Fruit fly (Drosophila melanogaster) whole organism, adult: Measurements from ENCODE around the gene sif.
A peak's percentile ranks its signal among the peaks of the same experiment; 100 is the strongest.

Experiments used
- CG11617 ChIP-seq: fragments of 200-800 bp; sonication (Bioruptor generic); optimal IDR thresholded peaks from 2 replicates; lab custom pipeline; 2017; ENCODE audit warnings: mild to moderate bottlenecking, missing biosample characterization, missing genetic modification reagents, missing genetic modification characterization
- CG12768 ChIP-seq: fragments of 200-800 bp; sonication (Bioruptor generic); optimal IDR thresholded peaks from 2 replicates; lab custom pipeline; 2017; ENCODE audit warnings: missing biosample characterization, missing genetic modification characterization, mild to moderate bottlenecking, moderate library complexity, missing genetic modification reagents
- CG14711 ChIP-seq: fragments of 200-800 bp; sonication (Bioruptor generic); optimal IDR thresholded peaks from 2 replicates; lab custom pipeline; 2018; ENCODE audit warnings: missing biosample characterization, mild to moderate bottlenecking, missing genetic modification characterization, moderate library complexity
- CG1620 ChIP-seq: fragments of 200-800 bp; sonication (Bioruptor generic); optimal IDR thresholded peaks from 2 replicates; lab custom pipeline; 2016; ENCODE audit warnings: missing biosample characterization, missing genetic modification characterization
- CG33017 ChIP-seq: fragments of 200-800 bp; sonication (Bioruptor generic); optimal IDR thresholded peaks from 2 replicates; lab custom pipeline; 2018; ENCODE audit warnings: missing biosample characterization, mild to moderate bottlenecking, missing genetic modification characterization, moderate library complexity
- CG5204 ChIP-seq: fragments of 200-800 bp; sonication (Bioruptor generic); optimal IDR thresholded peaks from 2 replicates; lab custom pipeline; 2016; ENCODE audit warnings: missing biosample characterization, missing genetic modification characterization
- CG7045 ChIP-seq: fragments of 200-800 bp; sonication (Bioruptor generic); optimal IDR thresholded peaks from 2 replicates; lab custom pipeline; 2017; ENCODE audit warnings: missing biosample characterization, mild to moderate bottlenecking, missing genetic modification characterization
- CG7101 ChIP-seq: fragments of 200-800 bp; sonication (Bioruptor generic); optimal IDR thresholded peaks from 2 replicates; lab custom pipeline; 2018; ENCODE audit warnings: missing biosample characterization, mild to moderate bottlenecking, missing genetic modification characterization, moderate library complexity
- Clk ChIP-seq: fragments of 200-800 bp; sonication (Bioruptor generic); optimal IDR thresholded peaks from 2 replicates; lab custom pipeline; 2017; ENCODE audit warnings: missing biosample characterization, missing genetic modification characterization
- Crg-1 ChIP-seq: fragments of 200-800 bp; sonication (Bioruptor generic); optimal IDR thresholded peaks from 2 replicates; lab custom pipeline; 2016; ENCODE audit warnings: missing biosample characterization, missing genetic modification characterization
- Hr96 ChIP-seq: fragments of 200-800 bp; sonication (Bioruptor generic); optimal IDR thresholded peaks from 2 replicates; lab custom pipeline; 2016; ENCODE audit warnings: missing biosample characterization, missing genetic modification characterization
- Mnt ChIP-seq: fragments of 200-800 bp; sonication (Bioruptor generic); optimal IDR thresholded peaks from 2 replicates; lab custom pipeline; 2016; ENCODE audit warnings: missing biosample characterization, mild to moderate bottlenecking, missing genetic modification characterization
- bab1 ChIP-seq: fragments of 200-800 bp; sonication (Bioruptor generic); optimal IDR thresholded peaks from 3 replicates; lab custom pipeline; 2019; ENCODE audit warnings: missing biosample characterization, mild to moderate bottlenecking, missing genetic modification characterization, moderate library complexity
- cic ChIP-seq: fragments of 200-800 bp; sonication (Bioruptor generic); optimal IDR thresholded peaks from 2 replicates; lab custom pipeline; 2017; ENCODE audit warnings: missing biosample characterization, mild to moderate bottlenecking, missing genetic modification characterization, moderate library complexity
- cnc ChIP-seq, 2 experiments: fragments of >200 bp; optimal IDR thresholded peaks; 2 replicates each; lab custom pipeline; 2017
- kay ChIP-seq: fragments of 200-800 bp; sonication (Bioruptor generic); peaks from one replicate; lab custom pipeline; 2016; ENCODE audit warnings: missing biosample characterization, missing genetic modification characterization, borderline replicate concordance
- ovo ChIP-seq: fragments of 200-800 bp; sonication (Bioruptor generic); optimal IDR thresholded peaks from 2 replicates; lab custom pipeline; 2016; ENCODE audit warnings: missing biosample characterization, missing genetic modification characterization
- pad ChIP-seq: fragments of 200-800 bp; sonication (Bioruptor generic); optimal IDR thresholded peaks from 3 replicates; lab custom pipeline; 2017; ENCODE audit warnings: missing biosample characterization, missing genetic modification characterization, mild to moderate bottlenecking, moderate library complexity, missing genetic modification reagents
- tj ChIP-seq: fragments of 200-800 bp; sonication (Bioruptor generic); optimal IDR thresholded peaks from 3 replicates; lab custom pipeline; 2017; ENCODE audit warnings: missing biosample characterization, mild to moderate bottlenecking, missing genetic modification characterization, moderate library complexity
- toe ChIP-seq: fragments of 200-800 bp; sonication (Bioruptor generic); optimal IDR thresholded peaks from 2 replicates; lab custom pipeline; 2016; ENCODE audit warnings: missing biosample characterization, missing genetic modification characterization

sif gene

dm6 chr3L:5686274-5686673 is 28.6 kb downstream of the sif start:
- TF ChIP-seq cic (GFP tag; lab: Kevin White, UChicago) = no peak

DNA sequence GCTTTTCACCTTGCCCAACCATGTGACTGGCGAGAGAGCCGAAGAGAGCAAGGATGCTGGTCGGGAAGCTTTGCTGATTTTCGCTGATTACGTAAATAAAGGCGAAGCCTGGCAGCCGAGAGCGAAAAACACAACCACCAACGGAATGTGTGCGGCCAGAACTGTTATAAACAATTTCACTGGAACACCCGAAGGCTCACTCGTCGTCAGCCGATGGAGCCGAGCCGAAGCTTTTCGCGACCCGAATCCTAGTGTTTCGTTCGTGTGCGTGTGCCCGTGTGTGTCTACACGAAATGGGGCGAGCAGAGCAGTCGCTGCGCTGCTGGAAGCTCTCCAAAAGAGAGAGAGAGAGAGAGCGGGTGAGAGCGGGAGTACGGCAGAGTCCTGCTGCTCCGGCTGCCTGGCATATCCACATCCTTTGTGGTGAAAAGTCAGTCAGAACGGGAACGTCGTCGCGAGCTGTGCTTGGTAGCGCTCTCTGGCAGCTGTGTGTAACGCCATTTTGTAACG is 33.3 kb downstream of the sif start:
- no peak for TF ChIP-seq CG33017 (tag; lab: Kevin White, UChicago)
- no peak for TF ChIP-seq Mnt (GFP tag; lab: Kevin White, UChicago)
- TF ChIP-seq CG5204 = no peak
- no peak for TF ChIP-seq cic (GFP tag; lab: Kevin White, UChicago)
- TF ChIP-seq toe (GFP tag; lab: Kevin White, UChicago) = no peak
- no peak for TF ChIP-seq Hr96 (GFP tag; lab: Kevin White, UChicago)
- TF ChIP-seq CG7101 (tag; lab: Kevin White, UChicago) = no peak

dm6 chr3L:5713031-5713430 is 55.3 kb downstream of the sif start, which contains the start of gene CG44521:
Gene CG44521, plus strand, starts transcription at chr3L:5713331.
- TF ChIP-seq Clk (GFP tag; lab: Kevin White, UChicago) (no peak), CG11617 (GFP tag; lab: Kevin White, UChicago) (no peak), CG5204 (no peak), CG7045 (no peak), CG7101 (tag; lab: Kevin White, UChicago) (no peak), CG1620 (GFP tag; lab: Kevin White, UChicago) (no peak), pad (GFP tag; lab: Kevin White, UChicago) (no peak), bab1 (GFP tag; lab: Kevin White, UChicago) (no peak), Crg-1 (GFP tag; lab: Kevin White, UChicago) (no peak), ovo (GFP tag; lab: Kevin White, UChicago) (no peak), Hr96 (GFP tag; lab: Kevin White, UChicago) (no peak), kay (GFP tag; lab: Kevin White, UChicago) (no peak), CG14711 (tag; lab: Kevin White, UChicago) (no peak), CG12768 (no peak), CG33017 (tag; lab: Kevin White, UChicago) (no peak), tj (no peak), Mnt (GFP tag; lab: Kevin White, UChicago) (no peak)

dm6 chr3L:5731639-5732038 is 73.9 kb downstream of the sif start:
- TF ChIP-seq CG7045 (no peak), Hr96 (GFP tag; lab: Kevin White, UChicago) (no peak), Clk (GFP tag; lab: Kevin White, UChicago) (no peak), bab1 (GFP tag; lab: Kevin White, UChicago) (no peak), cic (GFP tag; lab: Kevin White, UChicago) (no peak), CG12768 (no peak), ovo (GFP tag; lab: Kevin White, UChicago) (no peak), cnc (optimal IDR thresholded peaks at IDR 0.05; lab: Kevin White, UChicago) (no peak), CG5204 (no peak), Mnt (GFP tag; lab: Kevin White, UChicago) (no peak), CG7101 (tag; lab: Kevin White, UChicago) (no peak), pad (GFP tag; lab: Kevin White, UChicago) (no peak)

DNA sequence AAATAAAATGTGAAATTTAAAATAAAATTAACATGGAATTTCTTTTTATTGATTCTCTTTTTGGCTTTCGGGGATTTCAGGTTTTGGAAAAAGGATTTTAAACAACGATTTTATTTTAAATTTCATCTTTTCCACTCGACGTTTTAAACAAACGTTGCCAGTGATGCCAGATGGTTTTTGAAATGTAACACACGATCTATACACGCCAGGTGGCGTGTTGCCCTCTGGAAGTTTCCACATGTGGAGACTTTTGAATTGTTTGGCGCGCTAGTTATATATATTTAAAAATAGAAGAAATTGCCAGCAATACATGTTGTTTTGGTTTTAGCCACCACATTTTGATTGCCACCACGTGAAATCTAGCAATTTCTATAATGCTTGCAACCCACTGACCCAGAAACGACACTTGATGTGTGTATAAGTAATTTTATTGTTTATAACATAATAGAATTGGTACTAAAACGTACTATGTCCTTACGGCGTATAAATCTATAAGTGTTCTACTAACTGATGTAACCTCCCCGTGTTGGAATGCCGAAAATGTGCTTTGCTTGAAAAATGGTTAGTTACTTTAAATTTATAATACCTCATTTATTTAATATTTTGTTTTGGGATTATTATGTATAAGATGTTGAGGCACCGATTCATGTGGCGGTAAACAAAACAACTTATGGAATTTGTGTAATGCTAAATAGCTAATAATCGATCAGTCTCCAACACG is 92.1 kb downstream of the sif start:
- TF ChIP-seq cic (GFP tag; lab: Kevin White, UChicago) (peak; percentile 13), CG14711 (tag; lab: Kevin White, UChicago) (no peak), CG11617 (GFP tag; lab: Kevin White, UChicago) (no peak), CG12768 (no peak), CG7045 (no peak), kay (GFP tag; lab: Kevin White, UChicago) (peak; percentile 91), ovo (GFP tag; lab: Kevin White, UChicago) (peak; percentile 51), Clk (GFP tag; lab: Kevin White, UChicago) (peak; percentile 62), CG7101 (tag; lab: Kevin White, UChicago) (no peak), Mnt (GFP tag; lab: Kevin White, UChicago) (peak; percentile 11), toe (GFP tag; lab: Kevin White, UChicago) (no peak), cnc (optimal IDR thresholded peaks at IDR 0.05; lab: Kevin White, UChicago) (no peak), CG1620 (GFP tag; lab: Kevin White, UChicago) (peak; percentile 9), bab1 (GFP tag; lab: Kevin White, UChicago) (peak; percentile 60), tj (no peak), CG33017 (tag; lab: Kevin White, UChicago) (no peak), CG5204 (no peak)

dm6 chr3L:5751417-5751739 is 93.7 kb downstream of the sif start:
- TF ChIP-seq tj (no peak), Clk (GFP tag; lab: Kevin White, UChicago) (peak; percentile 88), CG7101 (tag; lab: Kevin White, UChicago) (no peak)
